Worm (Caenorhabditis elegans) whole organism, L1 larva: ENCODE data around the gene ZK370.6.
A peak's percentile ranks its signal among the peaks of the same experiment; 100 is the strongest.

Experiments used
- C04F5.9 ChIP-seq: sonication (generic microtip); optimal IDR thresholded peaks from 2 replicates; lab custom pipeline; 2016; ENCODE audit warnings: missing genetic modification characterization, missing compliant biosample characterization
- Y116A8C.19 ChIP-seq: sonication (generic microtip); optimal IDR thresholded peaks from 2 replicates; lab custom pipeline; 2016; ENCODE audit warnings: missing compliant biosample characterization, missing genetic modification characterization, borderline replicate concordance
- aha-1 ChIP-seq: fragments of 150-350 bp; optimal IDR thresholded peaks from 2 replicates; lab custom pipeline; 2014; ENCODE audit warnings: missing biosample characterization, missing genetic modification characterization
- ama-1 ChIP-seq: fragments of 150-350 bp; optimal IDR thresholded peaks from 2 replicates; lab custom pipeline; 2014
- blmp-1 ChIP-seq: fragments of 150-350 bp; optimal IDR thresholded peaks from 2 replicates; lab custom pipeline; 2014; ENCODE audit warnings: missing biosample characterization, missing genetic modification characterization
- ceh-82 ChIP-seq, 3 experiments: fragments of 150-350 bp in 1 of 3; sonication (generic microtip) in 2 of 3; optimal IDR thresholded peaks; 2 replicates each; lab custom pipeline; 2014 to 2017; ENCODE audit warnings: missing biosample characterization in 3 of 3, missing genetic modification characterization in 3 of 3
- ceh-88 ChIP-seq: fragments of 200-800 bp; sonication (Bioruptor generic); IDR thresholded peaks from 2 replicates; pipeline ENCODE4 v1.3.6; 2022; ENCODE audit warnings: missing genetic modification characterization, missing compliant biosample characterization
- dpl-1 ChIP-seq, 3 experiments: fragments of 150-350 bp in 2 of 3; sonication (generic microtip) in 1 of 3; optimal IDR thresholded peaks; 2 replicates each; lab custom pipeline; 2014 to 2017; ENCODE audit warnings: missing biosample characterization in 3 of 3, missing genetic modification characterization in 3 of 3, missing genetic modification reagents in 3 of 3
- efl-1 ChIP-seq, 4 experiments: fragments of 150-350 bp; optimal IDR thresholded peaks in 3 of 4; peaks in 1 of 4; 1 replicate in 1 of 4; 2 replicates in 3 of 4; lab custom pipeline; 2014; ENCODE audit warnings: missing biosample characterization in 2 of 4, missing genetic modification characterization in 2 of 4, missing genetic modification reagents in 2 of 4
- egl-27 ChIP-seq, 2 experiments: fragments of 150-350 bp in 1 of 2; sonication (generic microtip); optimal IDR thresholded peaks; 3 replicates each; lab custom pipeline; 2017 to 2018; ENCODE audit warnings: missing biosample characterization in 2 of 2, missing genetic modification characterization in 2 of 2, missing genetic modification reagents in 2 of 2
- elt-2 ChIP-seq: sonication (generic microtip); optimal IDR thresholded peaks from 2 replicates; lab custom pipeline; 2016; ENCODE audit warnings: missing genetic modification characterization, mild to moderate bottlenecking, inconsistent platforms, missing compliant biosample characterization, missing genetic modification reagents
- elt-3 ChIP-seq, 6 experiments: fragments of 150-350 bp in 1 of 6; sonication (generic microtip); optimal IDR thresholded peaks; 2 replicates each; lab custom pipeline; 2017 to 2018; ENCODE audit warnings: missing biosample characterization in 6 of 6, missing genetic modification characterization in 6 of 6, inconsistent platforms in 1 of 6
- ets-5 ChIP-seq: fragments of 200-800 bp; sonication (Bioruptor generic); IDR thresholded peaks from 2 replicates; pipeline ENCODE4 v1.3.6; 2022; ENCODE audit warnings: missing genetic modification characterization, missing compliant biosample characterization
- fkh-4 ChIP-seq: sonication (generic microtip); optimal IDR thresholded peaks from 2 replicates; lab custom pipeline; 2016; ENCODE audit warnings: missing compliant biosample characterization, missing genetic modification characterization, borderline replicate concordance
- grh-1 ChIP-seq: fragments of 200-800 bp; sonication (Bioruptor generic); IDR thresholded peaks from 2 replicates; pipeline ENCODE4 v1.3.6; 2022; ENCODE audit warnings: missing genetic modification reagents, missing genetic modification characterization, missing compliant biosample characterization
- hlh-17 ChIP-seq: fragments of 200-800 bp; sonication (Bioruptor generic); optimal IDR thresholded peaks from 2 replicates; lab custom pipeline; 2018; ENCODE audit warnings: missing genetic modification characterization, mild to moderate bottlenecking, missing compliant biosample characterization, moderate library complexity, borderline replicate concordance
- hlh-4 ChIP-seq: sonication (generic microtip); optimal IDR thresholded peaks from 2 replicates; lab custom pipeline; 2016; ENCODE audit warnings: mild to moderate bottlenecking, missing genetic modification characterization, missing compliant biosample characterization
- lin-13 ChIP-seq: fragments of 150-350 bp; optimal IDR thresholded peaks from 2 replicates; lab custom pipeline; 2014; ENCODE audit warnings: missing biosample characterization, missing genetic modification reagents, missing genetic modification characterization
- lin-14 ChIP-seq: fragments of 200-800 bp; sonication (Bioruptor generic); optimal IDR thresholded peaks from 2 replicates; lab custom pipeline; 2018; ENCODE audit warnings: mild to moderate bottlenecking, missing genetic modification characterization, moderate library complexity, missing compliant biosample characterization
- lin-35 ChIP-seq, 2 experiments: fragments of 150-350 bp; optimal IDR thresholded peaks; 2 replicates each; lab custom pipeline; 2014; ENCODE audit warnings: missing biosample characterization in 2 of 2, missing genetic modification characterization in 2 of 2, missing genetic modification reagents in 2 of 2
- lin-39 ChIP-seq: fragments of 150-350 bp; optimal IDR thresholded peaks from 2 replicates; lab custom pipeline; 2014; ENCODE audit warnings: missing biosample characterization, missing genetic modification reagents, missing genetic modification characterization
- lsy-2 ChIP-seq, 2 experiments: fragments of 150-350 bp; optimal IDR thresholded peaks; 2 replicates each; lab custom pipeline; 2014; ENCODE audit warnings: missing biosample characterization in 2 of 2, missing genetic modification characterization in 2 of 2
- mab-9 ChIP-seq: fragments of 200-800 bp; sonication (Bioruptor generic); IDR thresholded peaks from 2 replicates; pipeline ENCODE4 v1.3.6; 2022; ENCODE audit warnings: missing genetic modification reagents, missing genetic modification characterization, missing compliant biosample characterization
- mdl-1 ChIP-seq, 2 experiments: fragments of 150-350 bp; optimal IDR thresholded peaks; 2 replicates each; lab custom pipeline; 2014 to 2017; ENCODE audit warnings: missing biosample characterization in 2 of 2, missing genetic modification characterization in 2 of 2, inconsistent platforms in 1 of 2
- mep-1 ChIP-seq: fragments of 150-350 bp; optimal IDR thresholded peaks from 2 replicates; lab custom pipeline; 2014; ENCODE audit warnings: missing biosample characterization, missing genetic modification characterization
- nhr-20 ChIP-seq: sonication (generic microtip); optimal IDR thresholded peaks from 2 replicates; lab custom pipeline; 2016; ENCODE audit warnings: mild to moderate bottlenecking, missing genetic modification characterization, missing compliant biosample characterization
- nhr-28 ChIP-seq: fragments of 150-350 bp; optimal IDR thresholded peaks from 2 replicates; lab custom pipeline; 2014; ENCODE audit warnings: missing biosample characterization, missing genetic modification characterization
- nhr-71 ChIP-seq: sonication (generic microtip); optimal IDR thresholded peaks from 2 replicates; lab custom pipeline; 2016; ENCODE audit warnings: mild to moderate bottlenecking, missing genetic modification characterization, moderate library complexity, missing compliant biosample characterization
- pqm-1 ChIP-seq: sonication (generic microtip); optimal IDR thresholded peaks from 3 replicates; lab custom pipeline; 2017; ENCODE audit warnings: missing biosample characterization, missing genetic modification characterization
- rnt-1 ChIP-seq: sonication (generic microtip); optimal IDR thresholded peaks from 2 replicates; lab custom pipeline; 2016; ENCODE audit warnings: mild to moderate bottlenecking, missing genetic modification characterization, moderate library complexity, missing compliant biosample characterization
- snu-23 ChIP-seq: sonication (generic microtip); optimal IDR thresholded peaks from 2 replicates; lab custom pipeline; 2016; ENCODE audit warnings: missing genetic modification characterization, missing compliant biosample characterization
- sox-4 ChIP-seq: sonication (generic microtip); optimal IDR thresholded peaks from 2 replicates; lab custom pipeline; 2016; ENCODE audit warnings: missing genetic modification characterization, missing compliant biosample characterization
- swsn-7 ChIP-seq: sonication (generic microtip); optimal IDR thresholded peaks from 2 replicates; lab custom pipeline; 2016; ENCODE audit warnings: missing genetic modification characterization, missing compliant biosample characterization
- tbx-2 ChIP-seq: sonication (generic microtip); optimal IDR thresholded peaks from 2 replicates; lab custom pipeline; 2016; ENCODE audit warnings: missing genetic modification characterization, missing compliant biosample characterization
- tlp-1 ChIP-seq: fragments of 150-350 bp; optimal IDR thresholded peaks from 2 replicates; lab custom pipeline; 2014; ENCODE audit warnings: missing biosample characterization, missing genetic modification characterization
- unc-62 ChIP-seq: fragments of 150-350 bp; optimal IDR thresholded peaks from 2 replicates; lab custom pipeline; 2014; ENCODE audit warnings: missing biosample characterization, missing genetic modification reagents, missing genetic modification characterization
- unc-86 ChIP-seq: sonication (generic microtip); optimal IDR thresholded peaks from 2 replicates; lab custom pipeline; 2016; ENCODE audit warnings: missing genetic modification characterization, missing compliant biosample characterization
- unc-98 ChIP-seq: fragments of 200-800 bp; sonication (Bioruptor generic); IDR thresholded peaks from 2 replicates; pipeline ENCODE4 v1.3.6; 2022; ENCODE audit warnings: missing genetic modification characterization, missing compliant biosample characterization
- xbp-1 ChIP-seq: sonication (generic microtip); optimal IDR thresholded peaks from 2 replicates; lab custom pipeline; 2016; ENCODE audit warnings: missing genetic modification characterization, missing compliant biosample characterization
- zag-1 ChIP-seq: fragments of 150-350 bp; optimal IDR thresholded peaks from 2 replicates; lab custom pipeline; 2014; ENCODE audit warnings: missing biosample characterization, missing genetic modification characterization

The ZK370.6 gene

ce11 chrIII:8717231-8717694 lies 26.4 kb downstream of the ZK370.6 start, which contains the start of gene mrpl-11:
Gene mrpl-11 (plus strand): TSS chrIII:8717644.
- TF ChIP-seq lin-39 (no peak), pqm-1 (tag; lab: Kevin White, UChicago) (no peak), xbp-1 (tag; lab: Kevin White, UChicago) (no peak), zag-1 (tag; lab: Kevin White, UChicago) (no peak), nhr-71 (tag; lab: Kevin White, UChicago) (peak; percentile 17), unc-98 (GFP tag; lab: Robert Waterston, UW) (no peak), lin-13 (GFP tag; lab: Kevin White, UChicago) (no peak), hlh-4 (tag; lab: Kevin White, UChicago) (no peak), lsy-2 (tag; optimal IDR thresholded peaks at IDR 0.05; lab: Kevin White, UChicago) (peak in 1 of 2 experiments; percentile 45), dpl-1 (GFP tag; optimal IDR thresholded peaks at IDR 0.05; lab: Kevin White, UChicago) (peak in 2 of 3 experiments; percentile 8 to 34), ets-5 (GFP tag; lab: Robert Waterston, UW) (no peak), swsn-7 (tag; lab: Kevin White, UChicago) (peak; percentile 9), mab-9 (GFP tag; lab: Robert Waterston, UW) (no peak), sox-4 (tag; lab: Kevin White, UChicago) (no peak), ceh-82 (tag; optimal IDR thresholded peaks at IDR 0.05; lab: Kevin White, UChicago) (peak in 1 of 3 experiments; percentile 6), Y116A8C.19 (tag; lab: Kevin White, UChicago) (no peak), unc-62 (no peak), elt-3 (tag; optimal IDR thresholded peaks at IDR 0.05; lab: Kevin White, UChicago) (no peak), unc-86 (no peak), tlp-1 (no peak), tbx-2 (tag; lab: Kevin White, UChicago) (no peak), ceh-88 (no peak), C04F5.9 (tag; lab: Kevin White, UChicago) (no peak), snu-23 (peak; percentile 21), nhr-28 (tag; lab: Kevin White, UChicago) (no peak), egl-27 (tag; optimal IDR thresholded peaks at IDR 0.05; lab: Kevin White, UChicago) (no peak), lin-35 (GFP tag; optimal IDR thresholded peaks at IDR 0.05; lab: Kevin White, UChicago) (peak; percentile 4 to 48), aha-1 (no peak), fkh-4 (tag; lab: Kevin White, UChicago) (no peak), mep-1 (tag; lab: Kevin White, UChicago) (no peak), efl-1 (optimal IDR thresholded peaks at IDR 0.05; lab: Kevin White, UChicago) (peak in 1 of 2 experiments; percentile 33), efl-1 (GFP tag; optimal IDR thresholded peaks at IDR 0.05 in 1 of 2; lab: Kevin White, UChicago) (peak; percentile 33 to 89), grh-1 (no peak)

ce11 chrIII:8716084-8716483 lies 27.6 kb downstream of the ZK370.6 start, which contains the start of gene B0303.14:
Gene B0303.14 (minus strand): TSS chrIII:8716184.
- TF ChIP-seq elt-2 (tag; lab: Kevin White, UChicago), result no peak
- TF ChIP-seq ama-1 (lab: Kevin White, UChicago), result no peak
- TF ChIP-seq nhr-20, result no peak
- TF ChIP-seq nhr-28 (tag; lab: Kevin White, UChicago), result no peak
- no peak for TF ChIP-seq lin-13 (GFP tag; lab: Kevin White, UChicago)
- no peak for TF ChIP-seq mdl-1 (tag; optimal IDR thresholded peaks at IDR 0.05; lab: Kevin White, UChicago)
- no peak for TF ChIP-seq fkh-4 (tag; lab: Kevin White, UChicago)
- TF ChIP-seq lin-14 (GFP tag; lab: Kevin White, UChicago), result no peak
- TF ChIP-seq hlh-17 (GFP tag; lab: Kevin White, UChicago), result no peak

ce11 chrIII:8712968-8713367 lies 30.7 kb downstream of the ZK370.6 start:
- TF ChIP-seq lin-14 (GFP tag; lab: Kevin White, UChicago), result peak; percentile 4
- TF ChIP-seq elt-3 (tag; optimal IDR thresholded peaks at IDR 0.05; lab: Kevin White, UChicago), result peak in 2 of 6 experiments; percentile 1 to 59
- no peak for TF ChIP-seq mdl-1 (tag; optimal IDR thresholded peaks at IDR 0.05; lab: Kevin White, UChicago)
- TF ChIP-seq blmp-1, result peak; percentile 54
- TF ChIP-seq nhr-20, result no peak
- TF ChIP-seq C04F5.9 (tag; lab: Kevin White, UChicago), result no peak
- no peak for TF ChIP-seq rnt-1
